Worm (Caenorhabditis elegans): ENCODE measurements around the gene W06D11.3.
A peak's percentile ranks its signal among the peaks of the same experiment; 100 is the strongest.

The W06D11.3 gene

ce11 chrX:12348329-12348728, 49.8 kb downstream of the W06D11.3 start, which contains the start of gene F42F12.14:
TSS of gene F42F12.14 (plus strand) at chrX:12348629.
- TF ChIP-seq skn-1 (tag; optimal IDR thresholded peaks at IDR 0.05) (no peak), unc-62 (GFP tag; optimal IDR thresholded peaks at IDR 0.05 in 1 of 2) (peak in 1 of 2 experiments; percentile 74), unc-62 (tag; optimal IDR thresholded peaks at IDR 0.05) (no peak), unc-130 (GFP tag; optimal IDR thresholded peaks at IDR 0.05) (no peak)
